Fruit fly (Drosophila melanogaster) whole organism, embryonic: ENCODE measurements around the gene CG4467.

Experiments
- Adf1 ChIP-seq: fragments of 200-800 bp; sonication (Bioruptor generic); IDR thresholded peaks from 2 replicates; pipeline ENCODE4 v1.3.6; 2022; ENCODE audit warnings: missing biosample characterization, missing genetic modification characterization
- Antp ChIP-seq: fragments of 200-800 bp; sonication (Bioruptor generic); optimal IDR thresholded peaks from 3 replicates; lab custom pipeline; 2016; ENCODE audit warnings: missing biosample characterization, missing genetic modification characterization
- CG11247 ChIP-seq: fragments of 200-800 bp; sonication (Bioruptor generic); IDR thresholded peaks from 2 replicates; pipeline ENCODE4 v1.3.6; 2022; ENCODE audit warnings: missing biosample characterization, missing genetic modification characterization
- CG12071 ChIP-seq: fragments of 200-800 bp; sonication (Bioruptor generic); optimal IDR thresholded peaks from 3 replicates; lab custom pipeline; 2018; ENCODE audit warnings: missing biosample characterization, mild to moderate bottlenecking, missing genetic modification characterization
- CG12155 ChIP-seq: fragments of 200-800 bp; sonication (Bioruptor generic); optimal IDR thresholded peaks from 3 replicates; lab custom pipeline; 2016; ENCODE audit warnings: missing biosample characterization, missing genetic modification characterization
- CG12219 ChIP-seq: fragments of 200-800 bp; sonication (Bioruptor generic); optimal IDR thresholded peaks from 3 replicates; lab custom pipeline; 2018; ENCODE audit warnings: missing biosample characterization, mild to moderate bottlenecking, missing genetic modification characterization
- CG12236 ChIP-seq: fragments of 200-800 bp; sonication (Bioruptor generic); optimal IDR thresholded peaks from 2 replicates; lab custom pipeline; 2016; ENCODE audit warnings: missing biosample characterization, missing genetic modification characterization
- CG14710 ChIP-seq: fragments of 200-800 bp; sonication (Bioruptor generic); optimal IDR thresholded peaks from 3 replicates; lab custom pipeline; 2019; ENCODE audit warnings: missing biosample characterization, mild to moderate bottlenecking, missing genetic modification characterization, moderate library complexity
- CG14860 ChIP-seq: fragments of 200-800 bp; sonication (Bioruptor generic); IDR thresholded peaks from 3 replicates; pipeline ENCODE4 v1.3.6; 2022; ENCODE audit warnings: missing biosample characterization, missing genetic modification characterization; ENCODE audit not compliant: partially characterized antibody
- CG17802 ChIP-seq: fragments of 200-800 bp; sonication (Bioruptor generic); optimal IDR thresholded peaks from 2 replicates; lab custom pipeline; 2018; ENCODE audit warnings: missing biosample characterization, mild to moderate bottlenecking, missing genetic modification characterization, moderate library complexity
- CG3065 ChIP-seq: fragments of 200-800 bp; sonication (Bioruptor generic); optimal IDR thresholded peaks from 2 replicates; lab custom pipeline; 2016; ENCODE audit warnings: missing biosample characterization, missing genetic modification characterization
- CG3838 ChIP-seq: fragments of 200-800 bp; sonication (Bioruptor generic); optimal IDR thresholded peaks from 3 replicates; lab custom pipeline; 2016; ENCODE audit warnings: missing biosample characterization, missing genetic modification characterization
- CG3847 ChIP-seq: fragments of 200-800 bp; sonication (Bioruptor generic); IDR thresholded peaks from 2 replicates; pipeline ENCODE4 v1.3.6; 2022; ENCODE audit warnings: missing biosample characterization, missing genetic modification characterization
- CG4282 ChIP-seq: fragments of 200-800 bp; sonication (Bioruptor generic); optimal IDR thresholded peaks from 2 replicates; lab custom pipeline; 2016; ENCODE audit warnings: missing biosample characterization, missing genetic modification characterization
- CG4360 ChIP-seq: fragments of 200-800 bp; sonication (Bioruptor generic); IDR thresholded peaks from 2 replicates; pipeline ENCODE4 v1.3.6; 2022; ENCODE audit warnings: missing biosample characterization, missing genetic modification characterization
- CG6175 ChIP-seq: fragments of 200-800 bp; sonication (Bioruptor generic); IDR thresholded peaks from 3 replicates; pipeline ENCODE4 v1.3.6; 2022; ENCODE audit warnings: missing biosample characterization, missing genetic modification characterization
- CG6272 ChIP-seq: fragments of 200-800 bp; sonication (Bioruptor generic); IDR thresholded peaks from 2 replicates; pipeline ENCODE4 v1.3.6; 2022; ENCODE audit warnings: missing biosample characterization, missing genetic modification characterization
- CG6813 ChIP-seq: fragments of 200-800 bp; sonication (Bioruptor generic); optimal IDR thresholded peaks from 2 replicates; lab custom pipeline; 2017; ENCODE audit warnings: missing biosample characterization, missing genetic modification characterization, mild to moderate bottlenecking, moderate library complexity, missing genetic modification reagents
- CG7372 ChIP-seq: fragments of 200-800 bp; sonication (Bioruptor generic); IDR thresholded peaks from 2 replicates; pipeline ENCODE4 v1.3.6; 2022; ENCODE audit warnings: missing biosample characterization, missing genetic modification characterization
- CG8089 ChIP-seq: fragments of 200-800 bp; sonication (Bioruptor generic); optimal IDR thresholded peaks from 3 replicates; lab custom pipeline; 2016; ENCODE audit warnings: missing biosample characterization, missing genetic modification characterization
- CG8290 ChIP-seq, 3 experiments: fragments of 200-800 bp; sonication (Bioruptor generic); optimal IDR thresholded peaks; 2 replicates each; lab custom pipeline; 2016 to 2019; ENCODE audit warnings: missing biosample characterization in 3 of 3, missing genetic modification characterization in 3 of 3, mild to moderate bottlenecking in 2 of 3, moderate library complexity in 1 of 3
- CG9817 ChIP-seq: fragments of 200-800 bp; sonication (Bioruptor generic); optimal IDR thresholded peaks from 2 replicates; lab custom pipeline; 2018; ENCODE audit warnings: missing biosample characterization, mild to moderate bottlenecking, missing genetic modification characterization, moderate library complexity
- D19B ChIP-seq: fragments of 200-800 bp; sonication (Bioruptor generic); optimal IDR thresholded peaks from 2 replicates; lab custom pipeline; 2017; ENCODE audit warnings: missing biosample characterization, mild to moderate bottlenecking, missing genetic modification characterization
- Doc3 ChIP-seq: fragments of 200-800 bp; sonication (Bioruptor generic); IDR thresholded peaks from 3 replicates; pipeline ENCODE4 v1.3.6; 2022; ENCODE audit warnings: missing biosample characterization, missing genetic modification characterization; ENCODE audit not compliant: partially characterized antibody
- Elba2 ChIP-seq: fragments of 200-800 bp; sonication (Bioruptor generic); optimal IDR thresholded peaks from 3 replicates; lab custom pipeline; 2016; ENCODE audit warnings: missing biosample characterization, missing genetic modification characterization
- Fer2 ChIP-seq: fragments of 200-800 bp; sonication (Bioruptor generic); optimal IDR thresholded peaks from 2 replicates; lab custom pipeline; 2018; ENCODE audit warnings: missing biosample characterization, mild to moderate bottlenecking, missing genetic modification characterization, moderate library complexity
- Fer3 ChIP-seq: fragments of 200-800 bp; sonication (Bioruptor generic); optimal IDR thresholded peaks from 2 replicates; lab custom pipeline; 2018; ENCODE audit warnings: missing biosample characterization, mild to moderate bottlenecking, missing genetic modification characterization, moderate library complexity
- HLH3B ChIP-seq: fragments of 200-800 bp; sonication (Bioruptor generic); IDR thresholded peaks from 2 replicates; pipeline ENCODE4 v1.3.6; 2022; ENCODE audit warnings: missing biosample characterization, missing genetic modification characterization
- HmgZ ChIP-seq: fragments of 200-800 bp; sonication (Bioruptor generic); optimal IDR thresholded peaks from 2 replicates; lab custom pipeline; 2018; ENCODE audit warnings: missing biosample characterization, mild to moderate bottlenecking, missing genetic modification characterization
- Nf-YB ChIP-seq: fragments of 200-800 bp; sonication (Bioruptor generic); optimal IDR thresholded peaks from 3 replicates; lab custom pipeline; 2019; ENCODE audit warnings: missing biosample characterization, mild to moderate bottlenecking, missing genetic modification characterization, moderate library complexity
- Taf1 ChIP-seq: fragments of 200-800 bp; sonication (Bioruptor generic); IDR thresholded peaks from 2 replicates; pipeline ENCODE4 v1.3.6; 2022; ENCODE audit warnings: missing biosample characterization, missing genetic modification characterization
- Tbp ChIP-seq: fragments of >200 bp; optimal IDR thresholded peaks from 2 replicates; lab custom pipeline; 2018; ENCODE audit warnings: missing biosample characterization, missing genetic modification characterization
- Xbp1 ChIP-seq: fragments of 200-800 bp; sonication (Bioruptor generic); optimal IDR thresholded peaks from 3 replicates; lab custom pipeline; 2016; ENCODE audit warnings: missing biosample characterization, mild to moderate bottlenecking, missing genetic modification characterization
- ab ChIP-seq: fragments of 200-800 bp; sonication (Bioruptor generic); optimal IDR thresholded peaks from 2 replicates; lab custom pipeline; 2016; ENCODE audit warnings: missing biosample characterization, missing genetic modification characterization
- ato ChIP-seq: fragments of 200-800 bp; sonication (Bioruptor generic); IDR thresholded peaks from 2 replicates; pipeline ENCODE4 v1.3.6; 2022; ENCODE audit warnings: missing biosample characterization, missing genetic modification characterization; ENCODE audit not compliant: partially characterized antibody
- danr ChIP-seq: fragments of 200-800 bp; sonication (Bioruptor generic); IDR thresholded peaks from 2 replicates; pipeline ENCODE4 v1.3.6; 2022; ENCODE audit warnings: missing biosample characterization, missing genetic modification characterization
- eve ChIP-seq, 2 experiments: fragments of >200 bp; optimal IDR thresholded peaks; 2 replicates each; lab custom pipeline; 2017; ENCODE audit warnings: missing biosample characterization in 2 of 2, missing genetic modification characterization in 2 of 2
- ewg ChIP-seq: fragments of 200-800 bp; sonication (Bioruptor generic); optimal IDR thresholded peaks from 3 replicates; lab custom pipeline; 2017; ENCODE audit warnings: mild to moderate bottlenecking, missing biosample characterization, missing genetic modification reagents, missing genetic modification characterization
- gcm2 ChIP-seq: fragments of 200-800 bp; sonication (Bioruptor generic); optimal IDR thresholded peaks from 2 replicates; lab custom pipeline; 2016; ENCODE audit warnings: missing biosample characterization, missing genetic modification characterization
- jing ChIP-seq: fragments of 200-800 bp; sonication (Bioruptor generic); optimal IDR thresholded peaks from 2 replicates; lab custom pipeline; 2018; ENCODE audit warnings: missing biosample characterization, mild to moderate bottlenecking, missing genetic modification characterization
- kni ChIP-seq: fragments of 200-800 bp; sonication (Bioruptor generic); optimal IDR thresholded peaks from 3 replicates; lab custom pipeline; 2017; ENCODE audit warnings: mild to moderate bottlenecking, missing biosample characterization, missing genetic modification reagents, missing genetic modification characterization
- luna ChIP-seq: fragments of 200-800 bp; sonication (Bioruptor generic); optimal IDR thresholded peaks from 2 replicates; lab custom pipeline; 2016; ENCODE audit warnings: missing biosample characterization, missing genetic modification characterization
- mam ChIP-seq: fragments of 200-800 bp; sonication (Bioruptor generic); optimal IDR thresholded peaks from 3 replicates; lab custom pipeline; 2016; ENCODE audit warnings: missing biosample characterization, missing genetic modification characterization
- peb ChIP-seq: fragments of 200-800 bp; sonication (Bioruptor generic); IDR thresholded peaks from 2 replicates; pipeline ENCODE4 v1.3.6; 2022; ENCODE audit warnings: missing biosample characterization, missing genetic modification characterization
- pum ChIP-seq: fragments of 200-800 bp; sonication (Bioruptor generic); optimal IDR thresholded peaks from 2 replicates; lab custom pipeline; 2016; ENCODE audit warnings: missing biosample characterization, missing genetic modification characterization
- run ChIP-seq: fragments of 200-800 bp; sonication (Bioruptor generic); optimal IDR thresholded peaks from 3 replicates; lab custom pipeline; 2018; ENCODE audit warnings: missing biosample characterization, mild to moderate bottlenecking, missing genetic modification characterization
- sc ChIP-seq, 3 experiments: fragments of >200 bp in 2 of 3; fragments of 200-800 bp in 1 of 3; sonication (Bioruptor generic) in 1 of 3; optimal IDR thresholded peaks; 2 replicates in 2 of 3; 3 replicates in 1 of 3; lab custom pipeline; 2017; ENCODE audit warnings: mild to moderate bottlenecking in 1 of 3, missing biosample characterization in 1 of 3, missing genetic modification characterization in 1 of 3, missing genetic modification reagents in 1 of 3
- tap ChIP-seq: fragments of 200-800 bp; optimal IDR thresholded peaks from 3 replicates; lab custom pipeline; 2019; ENCODE audit warnings: missing biosample characterization, mild to moderate bottlenecking, missing genetic modification characterization, moderate library complexity
- vvl ChIP-seq: fragments of 200-800 bp; sonication (Bioruptor generic); IDR thresholded peaks from 2 replicates; pipeline ENCODE4 v1.3.6; 2022; ENCODE audit warnings: missing biosample characterization, missing genetic modification characterization
- z ChIP-seq: fragments of 200-800 bp; sonication (Bioruptor generic); IDR thresholded peaks from 3 replicates; pipeline ENCODE4 v1.3.6; 2022; ENCODE audit warnings: missing biosample characterization, missing genetic modification characterization

CG4467 gene

DNA sequence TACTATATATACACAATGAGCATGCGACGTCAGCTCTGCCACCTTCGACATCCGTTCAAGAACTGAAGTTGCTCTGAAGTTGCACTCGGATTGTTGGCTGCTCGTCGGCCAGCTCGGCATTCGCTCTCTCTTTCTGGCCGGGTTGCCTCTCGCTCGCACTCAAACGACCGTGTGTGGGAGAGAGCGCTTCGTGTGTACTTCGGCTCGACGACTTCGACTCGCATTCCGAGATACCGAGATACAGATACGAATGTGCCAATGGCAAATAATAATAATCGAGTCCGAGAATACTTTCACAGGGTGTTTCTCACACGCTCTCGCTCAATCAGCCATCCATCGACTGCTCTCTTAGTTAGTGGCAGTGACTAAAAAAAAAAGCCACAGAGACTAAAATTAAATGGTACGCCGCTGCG lies 46.7 kb upstream of the CG4467 start (continued):
- TF ChIP-seq Xbp1 (GFP tag; lab: Kevin White, UChicago): no peak
- no peak for TF ChIP-seq CG6175 (GFP tag; lab: Robert Waterston, UW)
- peak; percentile 30; the same call in 1 of the 2 replicates for TF ChIP-seq HLH3B
- no peak for TF ChIP-seq CG3065 (GFP tag; lab: Kevin White, UChicago)
- no peak for TF ChIP-seq pum (GFP tag; lab: Kevin White, UChicago)
- TF ChIP-seq CG12236 (GFP tag; lab: Kevin White, UChicago): no peak
- no peak for TF ChIP-seq CG17802 (tag; lab: Kevin White, UChicago)
- TF ChIP-seq Elba2 (GFP tag; lab: Kevin White, UChicago): no peak
- peak; percentile 98 for TF ChIP-seq jing (GFP tag; lab: Kevin White, UChicago)
- peak; percentile 62 for TF ChIP-seq CG4360 (GFP tag; lab: Robert Waterston, UW)
- no peak for TF ChIP-seq Fer3 (tag; lab: Kevin White, UChicago)
- TF ChIP-seq D19B (GFP tag; lab: Kevin White, UChicago): no peak
- TF ChIP-seq CG14860 (GFP tag; lab: Robert Waterston, UW): no peak
- TF ChIP-seq Antp (GFP tag; lab: Kevin White, UChicago): no peak
- TF ChIP-seq HmgZ (tag; lab: Kevin White, UChicago): peak; percentile 56
- TF ChIP-seq CG12219 (GFP tag; lab: Kevin White, UChicago): peak; percentile 31
- TF ChIP-seq CG6272 (GFP tag; lab: Robert Waterston, UW): no peak
- TF ChIP-seq Fer2 (tag; lab: Kevin White, UChicago): no peak
- no peak for TF ChIP-seq run
- TF ChIP-seq tap (tag; lab: Kevin White, UChicago): no peak
- peak; percentile 84 for TF ChIP-seq z (GFP tag; lab: Robert Waterston, UW)
- peak; percentile 62 for TF ChIP-seq CG8290 (GFP tag; optimal IDR thresholded peaks at IDR 0.05; lab: Kevin White, UChicago)
- peak in 1 of 2 experiments; percentile 68 for TF ChIP-seq CG8290 (tag; optimal IDR thresholded peaks at IDR 0.05; lab: Kevin White, UChicago)
- peak; percentile 97 for TF ChIP-seq Nf-YB (GFP tag; lab: Kevin White, UChicago)
- TF ChIP-seq CG7372: 0 out of 2 replicates have a peak, but pooled peaks have one; percentile 16
- TF ChIP-seq CG8089 (GFP tag; lab: Kevin White, UChicago): peak; percentile 34
- no peak for TF ChIP-seq CG4282 (GFP tag; lab: Kevin White, UChicago)
- peak; percentile 72; the same call in 1 of the 2 replicates for TF ChIP-seq vvl (GFP tag; lab: Robert Waterston, UW)
- no peak for TF ChIP-seq Doc3 (GFP tag; lab: Robert Waterston, UW)
- no peak for TF ChIP-seq sc (optimal IDR thresholded peaks at IDR 0.05; lab: Kevin White, UChicago)
- TF ChIP-seq sc (GFP tag; optimal IDR thresholded peaks at IDR 0.05; lab: Kevin White, UChicago): no peak
- TF ChIP-seq CG12071 (GFP tag; lab: Kevin White, UChicago): peak; percentile 31
- TF ChIP-seq CG3838 (GFP tag; lab: Kevin White, UChicago): no peak
- no peak for TF ChIP-seq gcm2 (GFP tag; lab: Kevin White, UChicago)
- peak; percentile 47 for TF ChIP-seq ewg
- TF ChIP-seq Adf1 (GFP tag; lab: Robert Waterston, UW): peak; percentile 66; the same call in 1 of the 2 replicates
- TF ChIP-seq Taf1 (GFP tag; lab: Robert Waterston, UW): no peak
- peak; percentile 23 for TF ChIP-seq CG12155 (GFP tag; lab: Kevin White, UChicago)
- TF ChIP-seq CG9817 (tag; lab: Kevin White, UChicago): no peak
- TF ChIP-seq eve (GFP tag; optimal IDR thresholded peaks at IDR 0.05; lab: Kevin White, UChicago): no peak
- no peak for TF ChIP-seq danr (GFP tag; lab: Robert Waterston, UW)
- TF ChIP-seq peb (GFP tag; lab: Robert Waterston, UW): no peak
- TF ChIP-seq CG11247 (GFP tag; lab: Robert Waterston, UW): no peak
- 0 out of 2 replicates have a peak, but pooled peaks have one; percentile 24 for TF ChIP-seq CG3847 (GFP tag; lab: Robert Waterston, UW)
- TF ChIP-seq CG14710 (tag; lab: Kevin White, UChicago): no peak
- TF ChIP-seq ato: peak; percentile 59
- TF ChIP-seq mam (GFP tag; lab: Kevin White, UChicago): no peak
- TF ChIP-seq kni (GFP tag; lab: Kevin White, UChicago): peak; percentile 86
- TF ChIP-seq Tbp (GFP tag; lab: Kevin White, UChicago): peak; percentile 89
- no peak for TF ChIP-seq ab (GFP tag; lab: Kevin White, UChicago)
- TF ChIP-seq CG6813: peak; percentile 36
- no peak for TF ChIP-seq luna (GFP tag; lab: Kevin White, UChicago)
